Worm (Caenorhabditis elegans) whole organism, mixed stage, embryonic: ENCODE results near the gene daao-1.

Experiments
- M03D4.4 ChIP-seq: sonication (generic microtip); optimal IDR thresholded peaks from 2 replicates; lab custom pipeline; 2017; ENCODE audit warnings: mild to moderate bottlenecking, missing genetic modification characterization, missing compliant biosample characterization
- bed-3 ChIP-seq: fragments of 200-800 bp; sonication (Bioruptor generic); optimal IDR thresholded peaks from 3 replicates; lab custom pipeline; 2018; ENCODE audit warnings: mild to moderate bottlenecking, missing genetic modification characterization, moderate library complexity, missing compliant biosample characterization
- blmp-1 ChIP-seq: fragments of 150-350 bp; optimal IDR thresholded peaks from 2 replicates; lab custom pipeline; 2014; ENCODE audit warnings: missing biosample characterization, missing genetic modification characterization
- ceh-39 ChIP-seq: fragments of 150-350 bp; optimal IDR thresholded peaks from 2 replicates; lab custom pipeline; 2014; ENCODE audit warnings: missing biosample characterization, missing genetic modification characterization
- ceh-43 ChIP-seq: fragments of 200-800 bp; sonication (Bioruptor generic); optimal IDR thresholded peaks from 2 replicates; lab custom pipeline; 2018; ENCODE audit warnings: mild to moderate bottlenecking, missing genetic modification characterization, moderate library complexity, missing compliant biosample characterization
- ceh-83 ChIP-seq: fragments of 200-800 bp; sonication (Bioruptor generic); optimal IDR thresholded peaks from 2 replicates; lab custom pipeline; 2018; ENCODE audit warnings: mild to moderate bottlenecking, missing genetic modification characterization, missing compliant biosample characterization
- ces-1 ChIP-seq: fragments of 150-350 bp; optimal IDR thresholded peaks from 2 replicates; lab custom pipeline; 2014; ENCODE audit warnings: missing biosample characterization, missing genetic modification reagents, missing genetic modification characterization
- cnd-1 ChIP-seq: fragments of 200-800 bp; sonication (Bioruptor generic); optimal IDR thresholded peaks from 2 replicates; lab custom pipeline; 2018; ENCODE audit warnings: mild to moderate bottlenecking, missing genetic modification characterization, missing compliant biosample characterization
- drap-1 ChIP-seq: fragments of 200-800 bp; sonication (Bioruptor generic); optimal IDR thresholded peaks from 3 replicates; lab custom pipeline; 2018; ENCODE audit warnings: mild to moderate bottlenecking, missing genetic modification characterization, missing compliant biosample characterization
- elt-1 ChIP-seq: sonication (generic microtip); optimal IDR thresholded peaks from 2 replicates; lab custom pipeline; 2017; ENCODE audit warnings: missing genetic modification characterization, mild to moderate bottlenecking, missing compliant biosample characterization, antibody characterized with exemption, moderate library complexity, borderline replicate concordance; ENCODE audit not compliant: insufficient read depth
- elt-3 ChIP-seq: fragments of 150-350 bp; optimal IDR thresholded peaks from 2 replicates; lab custom pipeline; 2014; ENCODE audit warnings: missing biosample characterization, missing genetic modification characterization
- flh-1 ChIP-seq: fragments of 200-800 bp; sonication (Bioruptor generic); optimal IDR thresholded peaks from 2 replicates; lab custom pipeline; 2018; ENCODE audit warnings: mild to moderate bottlenecking, missing genetic modification characterization, moderate library complexity, missing compliant biosample characterization
- ham-2 ChIP-seq: fragments of 200-800 bp; sonication (Bioruptor generic); optimal IDR thresholded peaks from 2 replicates; lab custom pipeline; 2018; ENCODE audit warnings: mild to moderate bottlenecking, missing genetic modification characterization, missing compliant biosample characterization
- hlh-1 ChIP-seq: fragments of 150-350 bp; optimal IDR thresholded peaks from 2 replicates; lab custom pipeline; 2014; ENCODE audit warnings: missing biosample characterization, missing genetic modification reagents, missing genetic modification characterization
- lin-13 ChIP-seq: fragments of 150-350 bp; optimal IDR thresholded peaks from 2 replicates; lab custom pipeline; 2014; ENCODE audit warnings: missing biosample characterization, missing genetic modification characterization
- lin-32 ChIP-seq: fragments of 200-800 bp; sonication (Bioruptor generic); optimal IDR thresholded peaks from 2 replicates; lab custom pipeline; 2018; ENCODE audit warnings: mild to moderate bottlenecking, missing genetic modification characterization, missing compliant biosample characterization
- lsy-2 ChIP-seq: fragments of 150-350 bp; optimal IDR thresholded peaks from 2 replicates; lab custom pipeline; 2014; ENCODE audit warnings: missing biosample characterization, missing genetic modification characterization
- mab-5 ChIP-seq: fragments of 150-350 bp; optimal IDR thresholded peaks from 2 replicates; lab custom pipeline; 2014; ENCODE audit warnings: missing biosample characterization, missing genetic modification characterization
- mep-1 ChIP-seq: fragments of 150-350 bp; optimal IDR thresholded peaks from 2 replicates; lab custom pipeline; 2017; ENCODE audit warnings: missing biosample characterization, missing genetic modification reagents, missing genetic modification characterization, inconsistent platforms
- mls-2 ChIP-seq: sonication (generic microtip); optimal IDR thresholded peaks from 2 replicates; lab custom pipeline; 2016; ENCODE audit warnings: mild to moderate bottlenecking, missing genetic modification characterization, moderate library complexity, missing compliant biosample characterization
- nhr-12 ChIP-seq: fragments of 150-350 bp; optimal IDR thresholded peaks from 2 replicates; lab custom pipeline; 2014; ENCODE audit warnings: missing biosample characterization, missing genetic modification characterization
- nhr-2 ChIP-seq: fragments of 150-350 bp; optimal IDR thresholded peaks from 2 replicates; lab custom pipeline; 2014; ENCODE audit warnings: missing biosample characterization, missing genetic modification characterization
- nhr-237 ChIP-seq: fragments of 150-350 bp; optimal IDR thresholded peaks from 2 replicates; lab custom pipeline; 2014; ENCODE audit warnings: missing biosample characterization, missing genetic modification characterization
- nhr-28 ChIP-seq: fragments of 150-350 bp; optimal IDR thresholded peaks from 2 replicates; lab custom pipeline; 2014; ENCODE audit warnings: missing biosample characterization, missing genetic modification characterization
- nhr-76 ChIP-seq: sonication (generic microtip); optimal IDR thresholded peaks from 2 replicates; lab custom pipeline; 2017; ENCODE audit warnings: missing biosample characterization, missing genetic modification characterization
- pha-4 ChIP-seq: fragments of 150-350 bp; optimal IDR thresholded peaks from 2 replicates; lab custom pipeline; 2018; ENCODE audit warnings: missing biosample characterization, missing genetic modification reagents, missing genetic modification characterization
- sem-2 ChIP-seq: fragments of 200-800 bp; sonication (Bioruptor generic); optimal IDR thresholded peaks from 2 replicates; lab custom pipeline; 2018; ENCODE audit warnings: mild to moderate bottlenecking, missing genetic modification characterization, missing compliant biosample characterization
- snpc-4 ChIP-seq: fragments of 150-350 bp; optimal IDR thresholded peaks from 2 replicates; lab custom pipeline; 2014; ENCODE audit warnings: missing biosample characterization, missing genetic modification characterization
- sptf-1 ChIP-seq: sonication (generic microtip); optimal IDR thresholded peaks from 2 replicates; lab custom pipeline; 2017; ENCODE audit warnings: mild to moderate bottlenecking, missing genetic modification characterization, moderate library complexity, missing compliant biosample characterization
- tbx-8 ChIP-seq: fragments of 200-800 bp; sonication (Bioruptor generic); optimal IDR thresholded peaks from 2 replicates; lab custom pipeline; 2018; ENCODE audit warnings: mild to moderate bottlenecking, missing genetic modification characterization, moderate library complexity, missing compliant biosample characterization
- unc-120 ChIP-seq: sonication (generic microtip); optimal IDR thresholded peaks from 2 replicates; lab custom pipeline; 2017; ENCODE audit warnings: missing genetic modification characterization, missing compliant biosample characterization; ENCODE audit not compliant: poor library complexity, severe bottlenecking
- unc-39 ChIP-seq: fragments of 150-350 bp; optimal IDR thresholded peaks from 2 replicates; lab custom pipeline; 2014; ENCODE audit warnings: missing biosample characterization, missing genetic modification characterization
- unc-62 ChIP-seq: fragments of 150-350 bp; optimal IDR thresholded peaks from 2 replicates; lab custom pipeline; 2014; ENCODE audit warnings: missing biosample characterization, missing genetic modification reagents, missing genetic modification characterization
- zip-8 ChIP-seq: fragments of 150-350 bp; optimal IDR thresholded peaks from 2 replicates; lab custom pipeline; 2014; ENCODE audit warnings: missing biosample characterization, missing genetic modification characterization
- ztf-11 ChIP-seq: fragments of 150-350 bp; optimal IDR thresholded peaks from 2 replicates; lab custom pipeline; 2014; ENCODE audit warnings: missing biosample characterization, missing genetic modification characterization

daao-1 gene

DNA sequence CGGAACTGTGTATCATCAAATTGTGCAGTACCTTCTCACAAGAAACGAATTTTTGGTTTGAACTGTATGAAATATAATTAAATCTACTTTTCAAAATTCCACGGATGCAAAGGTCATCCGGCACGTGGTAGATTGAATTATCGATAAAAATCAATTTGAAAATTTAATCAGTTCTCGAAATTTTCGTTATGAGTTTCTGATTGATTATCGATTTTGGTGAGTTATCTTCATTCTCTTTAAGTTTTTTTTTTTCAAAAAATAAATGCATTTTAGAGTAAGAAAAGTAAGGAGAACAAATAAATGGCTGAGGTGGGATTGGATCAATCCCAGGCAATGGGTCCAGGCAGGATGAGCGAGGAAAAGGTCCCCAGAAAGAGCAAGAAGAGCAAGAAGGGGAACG, 16.6 kb upstream of the daao-1 start, which contains the start of gene Y69A2AR.47:
Y69A2AR.47 (plus strand) TSS at position 301 of the 400 bp plus-strand sequence.
- no peak for TF ChIP-seq zip-8
- TF ChIP-seq nhr-12 (tag; lab: Kevin White, UChicago): no peak
- TF ChIP-seq lin-13 (tag; lab: Kevin White, UChicago): no peak
- TF ChIP-seq elt-3 (tag; lab: Kevin White, UChicago): no peak
- no peak for TF ChIP-seq hlh-1 (tag; lab: Kevin White, UChicago)
- no peak for TF ChIP-seq mep-1 (tag; lab: Kevin White, UChicago)

ce11 chrIV:2599634-2600033, 14.4 kb upstream of the daao-1 start:
- TF ChIP-seq ceh-39: peak; percentile 78
- peak; percentile 5 for TF ChIP-seq cnd-1
- peak; percentile 8 for TF ChIP-seq nhr-2 (tag; lab: Kevin White, UChicago)
- peak; percentile 10 for TF ChIP-seq lin-13 (tag; lab: Kevin White, UChicago)
- TF ChIP-seq nhr-28 (tag; lab: Kevin White, UChicago): no peak
- peak; percentile 45 for TF ChIP-seq mls-2
- peak; percentile 53 for TF ChIP-seq unc-120 (tag; lab: Kevin White, UChicago)
- TF ChIP-seq zip-8: no peak
- TF ChIP-seq mep-1 (tag; lab: Kevin White, UChicago): peak; percentile 83
- no peak for TF ChIP-seq lin-32 (GFP tag; lab: Kevin White, UChicago)
- TF ChIP-seq unc-62 (GFP tag; lab: Kevin White, UChicago): peak; percentile 67
- TF ChIP-seq sptf-1: peak; percentile 27
- no peak for TF ChIP-seq ham-2 (GFP tag; lab: Kevin White, UChicago)
- TF ChIP-seq elt-3 (tag; lab: Kevin White, UChicago): no peak
- TF ChIP-seq nhr-237 (tag; lab: Kevin White, UChicago): peak; percentile 14
- peak; percentile 70 for TF ChIP-seq ces-1 (GFP tag; lab: Kevin White, UChicago)
- TF ChIP-seq pha-4: peak; percentile 81
- TF ChIP-seq lsy-2 (tag; lab: Kevin White, UChicago): peak; percentile 40
- TF ChIP-seq mab-5 (tag; lab: Kevin White, UChicago): peak; percentile 48
- peak; percentile 79 for TF ChIP-seq hlh-1 (tag; lab: Kevin White, UChicago)

- TF ChIP-seq ham-2 (GFP tag; lab: Kevin White, UChicago) (no peak), nhr-76 (tag; lab: Kevin White, UChicago) (no peak), mls-2 (no peak), cnd-1 (no peak), nhr-28 (tag; lab: Kevin White, UChicago) (no peak), elt-1 (tag; lab: Kevin White, UChicago) (no peak), M03D4.4 (tag; lab: Kevin White, UChicago) (no peak), drap-1 (GFP tag; lab: Kevin White, UChicago) (no peak), lin-32 (GFP tag; lab: Kevin White, UChicago) (no peak), nhr-12 (tag; lab: Kevin White, UChicago) (no peak), flh-1 (no peak)
These were observed 13.2 kb upstream of the daao-1 start, which contains the start of gene epg-9 for ce11 chrIV:2600841-2601240. TSS of gene epg-9 (plus strand) at chrIV:2601141.

DNA sequence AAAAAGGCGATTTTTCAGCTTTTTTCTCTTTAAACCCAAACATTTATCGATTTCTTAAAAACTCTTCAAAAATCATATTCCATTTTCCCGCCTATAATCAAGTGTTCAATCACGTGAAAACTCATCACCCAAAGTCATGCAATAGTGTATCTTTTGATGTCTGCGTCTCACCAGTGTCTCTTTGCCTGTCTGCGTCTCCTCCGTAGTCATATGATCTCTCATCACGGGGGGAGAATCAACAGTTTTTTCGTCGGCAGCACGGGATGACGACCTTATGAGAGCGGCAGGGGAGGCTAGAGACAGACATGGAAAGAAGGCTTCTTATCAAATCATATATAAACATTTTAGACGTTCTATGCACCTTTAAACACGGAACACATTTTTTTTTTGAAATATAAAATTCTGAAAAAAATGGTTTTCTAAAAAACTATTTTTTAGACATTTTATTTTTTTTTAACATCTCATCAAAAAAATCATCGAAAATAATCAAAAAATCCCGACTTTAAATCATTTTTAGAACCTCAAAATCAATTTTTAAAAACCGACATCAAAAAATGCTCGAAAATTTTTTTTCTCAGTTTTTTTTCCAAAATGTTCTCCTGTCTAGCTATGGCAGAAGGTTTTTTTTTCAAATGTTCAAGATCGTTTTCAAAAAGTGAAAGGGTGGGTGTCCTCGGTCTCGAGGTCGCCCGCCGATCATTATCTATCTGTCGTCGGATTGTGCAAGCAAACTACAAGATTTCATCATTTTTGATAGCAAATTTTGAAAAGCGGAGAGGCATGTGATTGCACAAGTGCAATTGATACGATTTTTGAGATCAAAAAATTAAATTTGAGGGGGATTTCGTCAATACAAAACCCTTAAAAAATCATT, 11.8 kb upstream of the daao-1 start:
- TF ChIP-seq nhr-28 (tag; lab: Kevin White, UChicago) (no peak), nhr-76 (tag; lab: Kevin White, UChicago) (no peak), lin-13 (tag; lab: Kevin White, UChicago) (peak; percentile 62), hlh-1 (tag; lab: Kevin White, UChicago) (peak; percentile 46), pha-4 (peak; percentile 94), snpc-4 (tag; lab: Kevin White, UChicago) (no peak), nhr-2 (tag; lab: Kevin White, UChicago) (peak; percentile 26), blmp-1 (tag; lab: Kevin White, UChicago) (no peak), drap-1 (GFP tag; lab: Kevin White, UChicago) (no peak), mab-5 (tag; lab: Kevin White, UChicago) (no peak), M03D4.4 (tag; lab: Kevin White, UChicago) (peak; percentile 29), nhr-237 (tag; lab: Kevin White, UChicago) (peak; percentile 78), flh-1 (no peak), ces-1 (GFP tag; lab: Kevin White, UChicago) (peak; percentile 49), unc-120 (tag; lab: Kevin White, UChicago) (peak; percentile 55), elt-1 (tag; lab: Kevin White, UChicago) (no peak), mls-2 (no peak), unc-62 (GFP tag; lab: Kevin White, UChicago) (peak; percentile 65), tbx-8 (GFP tag; lab: Kevin White, UChicago) (no peak), zip-8 (no peak), ceh-43 (GFP tag; lab: Kevin White, UChicago) (no peak), lin-32 (GFP tag; lab: Kevin White, UChicago) (no peak), nhr-12 (tag; lab: Kevin White, UChicago) (no peak), mep-1 (tag; lab: Kevin White, UChicago) (peak; percentile 74), ceh-83 (GFP tag; lab: Kevin White, UChicago) (peak; percentile 16), ceh-39 (peak; percentile 70), unc-39 (tag; lab: Kevin White, UChicago) (no peak), elt-3 (tag; lab: Kevin White, UChicago) (peak; percentile 49), ham-2 (GFP tag; lab: Kevin White, UChicago) (no peak), sem-2 (GFP tag; lab: Kevin White, UChicago) (no peak), ztf-11 (tag; lab: Kevin White, UChicago) (peak; percentile 33), cnd-1 (no peak), sptf-1 (no peak), lsy-2 (tag; lab: Kevin White, UChicago) (peak; percentile 59), bed-3 (GFP tag; lab: Kevin White, UChicago) (no peak)
